Fruit fly (Drosophila melanogaster): ENCODE measurements around the gene CG5708.

DNA sequence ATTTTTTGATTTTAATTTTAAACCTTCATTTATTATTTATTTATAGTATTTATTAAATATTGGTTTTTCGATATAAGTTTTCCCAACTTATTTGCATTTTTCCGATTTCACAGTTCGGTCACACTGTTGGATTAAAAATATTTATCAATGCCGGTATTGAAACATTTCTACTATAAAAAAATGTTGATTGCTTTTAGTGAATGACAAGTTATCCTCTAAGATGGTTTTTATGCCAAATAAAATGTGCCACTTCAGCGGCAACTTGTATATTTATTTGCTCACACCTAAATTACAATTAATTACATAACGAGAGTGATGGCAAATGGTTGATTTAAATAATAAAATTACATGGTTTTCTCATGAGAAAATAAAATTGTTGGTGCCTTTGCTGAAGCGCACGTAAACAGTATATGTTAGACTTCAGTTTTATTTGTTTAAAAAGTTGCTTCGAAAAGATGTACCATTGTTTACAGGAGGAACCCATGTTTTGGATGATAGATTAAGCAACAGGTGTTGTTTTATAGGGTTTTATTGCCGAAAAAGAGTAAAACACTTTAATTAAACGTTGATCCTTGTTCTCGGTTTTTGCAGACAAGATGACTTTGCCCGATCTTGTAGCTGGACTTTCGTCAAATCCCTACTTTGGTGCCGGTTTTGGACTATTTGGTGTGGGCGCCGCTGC, 3.9 kb downstream of the CG5708 start, which contains the start of gene Bcs1:
- TF ChIP-seq CG12605 (GFP tag; IDR thresholded peaks at IDR 0.05) (no peak), Pif1A (GFP tag; optimal IDR thresholded peaks at IDR 0.05) (no peak), fd96Ca (GFP tag; IDR thresholded peaks at IDR 0.05) (no peak), CG9948 (tag; optimal IDR thresholded peaks at IDR 0.05) (no peak), CG8159 (tag; optimal IDR thresholded peaks at IDR 0.05) (no peak), CG10348 (GFP tag; IDR thresholded peaks at IDR 0.05) (no peak), EcR (GFP tag; optimal IDR thresholded peaks at IDR 0.05) (no peak), CG4496 (GFP tag; IDR thresholded peaks at IDR 0.05) (no peak), Ets98B (GFP tag; IDR thresholded peaks at IDR 0.05) (no peak), CG8301 (tag; optimal IDR thresholded peaks at IDR 0.05) (no peak), CG34367 (tag; optimal IDR thresholded peaks at IDR 0.05) (no peak), gl (tag; optimal IDR thresholded peaks at IDR 0.05) (no peak), CG14655 (GFP tag; optimal IDR thresholded peaks at IDR 0.05) (no peak)
